Worm (Caenorhabditis elegans): ENCODE results near the gene E02H4.6.

DNA sequence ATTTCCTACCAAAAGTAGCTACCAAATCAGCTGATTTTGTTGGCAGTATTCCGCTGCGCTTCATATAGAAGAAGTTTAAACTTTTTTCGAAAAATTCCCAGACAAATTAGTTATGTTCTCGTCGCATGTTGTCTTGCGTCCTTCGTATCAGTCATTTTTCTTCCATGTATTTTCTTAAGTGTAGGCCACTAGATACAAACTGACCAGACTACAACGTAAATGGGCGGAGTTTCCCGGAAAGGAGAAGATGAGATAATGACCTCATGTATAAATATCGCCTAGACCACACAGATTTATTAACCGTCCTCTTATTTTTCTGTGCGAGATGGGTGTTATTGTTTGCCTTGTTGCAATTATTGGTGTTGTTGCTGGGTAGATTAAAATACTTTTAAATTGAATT is 26.7 kb downstream of the E02H4.6 start, which contains the start of gene cyp-13B2:
- TF ChIP-seq tbx-7 (tag; optimal IDR thresholded peaks at IDR 0.05), result no peak
- no peak for TF ChIP-seq fkh-10 (GFP tag; optimal IDR thresholded peaks at IDR 0.05)
- no peak for TF ChIP-seq nhr-11 (tag; optimal IDR thresholded peaks at IDR 0.05)
- TF ChIP-seq ceh-30 (tag; optimal IDR thresholded peaks at IDR 0.05), result no peak
- no peak for TF ChIP-seq pqm-1 (tag; optimal IDR thresholded peaks at IDR 0.05)
- no peak for TF ChIP-seq madf-2 (tag; optimal IDR thresholded peaks at IDR 0.05)
- TF ChIP-seq tbx-2 (tag; optimal IDR thresholded peaks at IDR 0.05), result no peak
- TF ChIP-seq rnt-1 (tag; optimal IDR thresholded peaks at IDR 0.05), result no peak
- no peak for TF ChIP-seq dve-1 (tag; optimal IDR thresholded peaks at IDR 0.05)
- TF ChIP-seq pag-3 (tag; optimal IDR thresholded peaks at IDR 0.05; ENCODE audit: borderline replicate concordance), result no peak
- no peak for TF ChIP-seq sox-4 (tag; optimal IDR thresholded peaks at IDR 0.05)
